Fruit fly (Drosophila melanogaster): ENCODE measurements around the gene CG33642.

Gene CG33642

dm6 chr2L:13512182-13513032 lies 17.4 kb upstream of the CG33642 start (continued):
- TF ChIP-seq CG17359 (tag; optimal IDR thresholded peaks at IDR 0.05) (peak; percentile 28), CG1603 (tag; optimal IDR thresholded peaks at IDR 0.05) (peak; percentile 49), Gug (GFP tag; IDR thresholded peaks at IDR 0.05) (peak; percentile 16; the same call in 2 of the 4 replicates), dysf (GFP tag; IDR thresholded peaks at IDR 0.05) (peak; percentile 67), en (GFP tag; optimal IDR thresholded peaks at IDR 0.05) (no peak), NC2α (GFP tag; optimal IDR thresholded peaks at IDR 0.05) (no peak), Meics (GFP tag; optimal IDR thresholded peaks at IDR 0.05) (peak; percentile 32), B-H1 (GFP tag; IDR thresholded peaks at IDR 0.05) (peak; percentile 17; the same call in 1 of the 3 replicates), CG12769 (tag; optimal IDR thresholded peaks at IDR 0.05) (peak; percentile 60), Bteb2 (GFP tag; optimal IDR thresholded peaks at IDR 0.05) (peak; percentile 26), twi (tag; optimal IDR thresholded peaks at IDR 0.05) (no peak), Trl (optimal IDR thresholded peaks at IDR 0.05) (peak; percentile 43 to 95), Trl (GFP tag; optimal IDR thresholded peaks at IDR 0.05) (no peak), CG9817 (tag; optimal IDR thresholded peaks at IDR 0.05) (peak; percentile 34), row (GFP tag; IDR thresholded peaks at IDR 0.05) (peak; percentile 73), CG18619 (GFP tag; optimal IDR thresholded peaks at IDR 0.05) (peak; percentile 16), CG34422 (GFP tag; IDR thresholded peaks at IDR 0.05) (peak; percentile 38; the same call in 1 of the 3 replicates), Chrac-16 (GFP tag; optimal IDR thresholded peaks at IDR 0.05) (peak; percentile 13), CG11695 (GFP tag; IDR thresholded peaks at IDR 0.05) (peak; percentile 55; the same call in 1 of the 3 replicates), fd96Cb (tag; optimal IDR thresholded peaks at IDR 0.05) (peak; percentile 32), Oli (tag; optimal IDR thresholded peaks at IDR 0.05) (peak; percentile 57), al (GFP tag; IDR thresholded peaks at IDR 0.05) (0 out of 2 replicates have a peak, but pooled peaks have one; percentile 10), da (GFP tag; optimal IDR thresholded peaks at IDR 0.05) (peak; percentile 40), chif (GFP tag; optimal IDR thresholded peaks at IDR 0.05) (peak; percentile 12 to 23), CG6654 (GFP tag; optimal IDR thresholded peaks at IDR 0.05) (no peak), Aef1 (GFP tag; IDR thresholded peaks at IDR 0.05) (peak; percentile 34; the same call in 1 of the 3 replicates), CG17361 (GFP tag; IDR thresholded peaks at IDR 0.05) (peak; percentile 61; the same call in 2 of the 3 replicates), ash1 (GFP tag; optimal IDR thresholded peaks at IDR 0.05) (no peak), CG11247 (GFP tag; IDR thresholded peaks at IDR 0.05) (peak; percentile 62), CG4730 (GFP tag; IDR thresholded peaks at IDR 0.05) (peak; percentile 37), vvl (GFP tag; IDR thresholded peaks at IDR 0.05) (peak; percentile 30), Atf6 (GFP tag; IDR thresholded peaks at IDR 0.05) (peak; percentile 42; the same call in 1 of the 2 replicates), pan (optimal IDR thresholded peaks at IDR 0.05) (no peak), pan (GFP tag; optimal IDR thresholded peaks at IDR 0.05 in 1 of 2, IDR thresholded peaks at IDR 0.05 in 1 of 2) (peak in 1 of 2 experiments; percentile 48), Ssrp (tag; optimal IDR thresholded peaks at IDR 0.05) (peak; percentile 3), Dip2 (GFP tag; IDR thresholded peaks at IDR 0.05) (no peak), Ada2b (GFP tag; IDR thresholded peaks at IDR 0.05) (peak; percentile 44), Pdp1 (GFP tag; optimal IDR thresholded peaks at IDR 0.05) (peak; percentile 19 to 41), Antp (GFP tag; optimal IDR thresholded peaks at IDR 0.05) (peak; percentile 10)

DNA sequence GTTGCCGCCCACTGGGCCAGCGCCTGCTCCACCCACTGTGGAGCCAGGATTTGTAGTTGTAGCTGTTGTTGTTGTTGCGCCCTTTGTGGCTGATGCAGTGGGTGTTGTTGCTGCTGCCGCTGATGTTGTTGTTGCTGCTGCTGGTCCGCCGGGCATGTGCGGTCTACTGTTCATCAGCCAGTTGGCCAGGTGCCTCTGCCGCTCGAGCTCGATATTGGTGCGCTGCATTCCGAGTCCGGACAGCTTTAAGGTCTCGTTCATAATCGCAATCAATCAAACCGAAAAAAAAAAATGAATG lies 16.8 kb upstream of the CG33642 start:
- peak; percentile 95 for TF ChIP-seq CG4360 (GFP tag; IDR thresholded peaks at IDR 0.05)
- TF ChIP-seq dimm (GFP tag; IDR thresholded peaks at IDR 0.05) = no peak
- TF ChIP-seq gce (GFP tag; IDR thresholded peaks at IDR 0.05) = no peak
- no peak for TF ChIP-seq sob (GFP tag; IDR thresholded peaks at IDR 0.05)
- TF ChIP-seq dan (GFP tag; IDR thresholded peaks at IDR 0.05) = no peak
- TF ChIP-seq sens (GFP tag) = peak; percentile 71
- no peak for TF ChIP-seq sisA (GFP tag; IDR thresholded peaks at IDR 0.05)
- no peak for TF ChIP-seq B-H2 (GFP tag; optimal IDR thresholded peaks at IDR 0.05)
- TF ChIP-seq zen2 (GFP tag; IDR thresholded peaks at IDR 0.05; ENCODE audit: partially characterized antibody) = no peak
- TF ChIP-seq sna (GFP tag; IDR thresholded peaks at IDR 0.05; ENCODE audit: partially characterized antibody) = no peak
- no peak for TF ChIP-seq stc (GFP tag; IDR thresholded peaks at IDR 0.05)
- TF ChIP-seq Xrp1 (GFP tag; IDR thresholded peaks at IDR 0.05) = no peak
- peak; percentile 34 for TF ChIP-seq chn (GFP tag; optimal IDR thresholded peaks at IDR 0.05)
- no peak for TF ChIP-seq CG15073 (GFP tag; optimal IDR thresholded peaks at IDR 0.05)
- no peak for TF ChIP-seq cad (GFP tag; optimal IDR thresholded peaks at IDR 0.05)

Measured in whole organism, embryonic.